Fruit fly (Drosophila melanogaster): Measurements from ENCODE around the gene Or33b.

dm6 chr2L:11904181-11904580 lies 31.8 kb upstream of the Or33b start:
- TF ChIP-seq toe (GFP tag; optimal IDR thresholded peaks at IDR 0.05) = no peak
- TF ChIP-seq CG11617 (GFP tag; optimal IDR thresholded peaks at IDR 0.05) = no peak
- no peak for TF ChIP-seq CG33017 (tag; optimal IDR thresholded peaks at IDR 0.05)
- no peak for TF ChIP-seq Hr96 (GFP tag; optimal IDR thresholded peaks at IDR 0.05)
- no peak for TF ChIP-seq tj (GFP tag; optimal IDR thresholded peaks at IDR 0.05)
- TF ChIP-seq CG14711 (tag; optimal IDR thresholded peaks at IDR 0.05) = no peak
- no peak for TF ChIP-seq Crg-1 (GFP tag; optimal IDR thresholded peaks at IDR 0.05)
- TF ChIP-seq CG12768 (GFP tag; optimal IDR thresholded peaks at IDR 0.05) = no peak
- TF ChIP-seq CG7045 (GFP tag; optimal IDR thresholded peaks at IDR 0.05) = no peak
- no peak for TF ChIP-seq cic (GFP tag; optimal IDR thresholded peaks at IDR 0.05)
- TF ChIP-seq cnc (optimal IDR thresholded peaks at IDR 0.05) = no peak
- TF ChIP-seq CG5204 (GFP tag; optimal IDR thresholded peaks at IDR 0.05) = no peak
- no peak for TF ChIP-seq Clk (GFP tag; optimal IDR thresholded peaks at IDR 0.05)
- TF ChIP-seq kay (GFP tag; ENCODE audit: borderline replicate concordance) = no peak
